Worm (Caenorhabditis elegans) whole organism, L2 larva: ENCODE results near the gene W04H10.6.

ENCODE experiments used
- C34F6.9 ChIP-seq: fragments of 150-350 bp; optimal IDR thresholded peaks from 2 replicates; lab custom pipeline; 2014; ENCODE audit warnings: missing biosample characterization, missing genetic modification characterization
- F13H6.1 ChIP-seq: sonication (generic microtip); optimal IDR thresholded peaks from 2 replicates; lab custom pipeline; 2016; ENCODE audit warnings: missing genetic modification characterization, missing compliant biosample characterization
- ZK546.5 ChIP-seq: sonication (generic microtip); optimal IDR thresholded peaks from 2 replicates; lab custom pipeline; 2017; ENCODE audit warnings: missing biosample characterization, missing genetic modification characterization
- alr-1 ChIP-seq: fragments of 150-350 bp; optimal IDR thresholded peaks from 2 replicates; lab custom pipeline; 2014; ENCODE audit warnings: missing biosample characterization, missing genetic modification characterization
- dmd-4 ChIP-seq: sonication (generic microtip); optimal IDR thresholded peaks from 2 replicates; lab custom pipeline; 2017; ENCODE audit warnings: missing biosample characterization, missing genetic modification characterization
- elt-1 ChIP-seq: fragments of 150-350 bp; optimal IDR thresholded peaks from 2 replicates; lab custom pipeline; 2014; ENCODE audit warnings: missing biosample characterization, missing genetic modification characterization
- lin-11 ChIP-seq: fragments of 150-350 bp; sonication (generic microtip); optimal IDR thresholded peaks from 2 replicates; lab custom pipeline; 2014; ENCODE audit warnings: missing biosample characterization, missing genetic modification characterization, inconsistent platforms, mixed read lengths
- lin-13 ChIP-seq: fragments of 150-350 bp; optimal IDR thresholded peaks from 2 replicates; lab custom pipeline; 2014; ENCODE audit warnings: missing biosample characterization, missing genetic modification reagents, missing genetic modification characterization
- mbf-1 ChIP-seq: sonication (generic microtip); optimal IDR thresholded peaks from 2 replicates; lab custom pipeline; 2017; ENCODE audit warnings: missing biosample characterization, missing genetic modification characterization
- nhr-10 ChIP-seq: sonication (generic microtip); optimal IDR thresholded peaks from 2 replicates; lab custom pipeline; 2017; ENCODE audit warnings: missing biosample characterization, missing genetic modification characterization
- nhr-11 ChIP-seq: fragments of 150-350 bp; optimal IDR thresholded peaks from 2 replicates; lab custom pipeline; 2014; ENCODE audit warnings: missing biosample characterization, missing genetic modification characterization
- nhr-12 ChIP-seq: fragments of 150-350 bp; optimal IDR thresholded peaks from 2 replicates; lab custom pipeline; 2014; ENCODE audit warnings: missing biosample characterization, missing genetic modification characterization
- nhr-23 ChIP-seq: fragments of 150-350 bp; optimal IDR thresholded peaks from 2 replicates; lab custom pipeline; 2014; ENCODE audit warnings: missing biosample characterization, missing genetic modification reagents, missing genetic modification characterization
- nhr-6 ChIP-seq: fragments of 150-350 bp; optimal IDR thresholded peaks from 2 replicates; lab custom pipeline; 2014; ENCODE audit warnings: missing biosample characterization, missing genetic modification characterization
- peb-1 ChIP-seq: fragments of 150-350 bp; optimal IDR thresholded peaks from 2 replicates; lab custom pipeline; 2014; ENCODE audit warnings: missing biosample characterization, missing genetic modification characterization
- sem-4 ChIP-seq: fragments of 150-350 bp; optimal IDR thresholded peaks from 2 replicates; lab custom pipeline; 2014; ENCODE audit warnings: missing biosample characterization, missing genetic modification reagents, missing genetic modification characterization
- skn-1 ChIP-seq: sonication (generic microtip); optimal IDR thresholded peaks from 2 replicates; lab custom pipeline; 2017; ENCODE audit warnings: missing biosample characterization, missing genetic modification characterization
- sma-3 ChIP-seq: sonication (generic microtip); optimal IDR thresholded peaks from 2 replicates; lab custom pipeline; 2016; ENCODE audit warnings: missing genetic modification reagents, missing genetic modification characterization, missing compliant biosample characterization
- snpc-4 ChIP-seq: fragments of 150-350 bp; optimal IDR thresholded peaks from 2 replicates; lab custom pipeline; 2014; ENCODE audit warnings: missing biosample characterization, missing genetic modification characterization
- unc-55 ChIP-seq: fragments of 150-350 bp; sonication (generic microtip); optimal IDR thresholded peaks from 3 replicates; lab custom pipeline; 2014; ENCODE audit warnings: missing biosample characterization, missing genetic modification reagents, missing genetic modification characterization
- unc-62 ChIP-seq: fragments of 150-350 bp; optimal IDR thresholded peaks from 2 replicates; lab custom pipeline; 2014; ENCODE audit warnings: missing biosample characterization, missing genetic modification reagents, missing genetic modification characterization
- ztf-1 ChIP-seq: fragments of 200-800 bp; sonication (Bioruptor generic); conservative IDR thresholded peaks from 2 replicates; pipeline ENCODE4 v1.3.6; 2022; ENCODE audit warnings: missing genetic modification characterization, missing compliant biosample characterization
- ztf-11 ChIP-seq: sonication (generic microtip); optimal IDR thresholded peaks from 2 replicates; lab custom pipeline; 2017; ENCODE audit warnings: missing biosample characterization, missing genetic modification characterization

W04H10.6 gene

DNA sequence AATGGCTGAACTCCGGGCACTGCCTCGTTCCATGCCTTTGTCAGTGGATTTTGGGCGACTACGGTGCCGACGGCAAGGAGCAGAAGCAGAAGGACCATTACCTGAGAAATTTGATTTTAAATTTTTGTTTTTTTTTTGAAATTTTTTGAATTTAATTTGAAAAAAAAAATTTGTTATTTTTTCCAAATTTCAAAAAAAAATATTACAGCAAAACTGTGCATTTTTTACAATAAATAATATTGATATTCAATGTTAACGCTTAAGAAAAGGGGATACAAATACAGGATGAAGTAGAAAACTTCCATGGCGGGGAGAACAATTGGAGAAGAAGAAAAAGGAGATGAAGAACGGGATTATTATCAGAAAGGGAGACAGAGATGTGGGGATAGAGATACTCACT lies 36.2 kb downstream of the W04H10.6 start, which contains the start of gene mlt-8:
Gene mlt-8 (minus strand): TSS at position 101 of the 400 bp plus-strand sequence.
- TF ChIP-seq unc-55 (GFP tag; lab: Kevin White, UChicago) (no peak), unc-62 (GFP tag; lab: Kevin White, UChicago) (no peak), lin-11 (no peak), skn-1 (no peak), nhr-11 (tag; lab: Kevin White, UChicago) (no peak), nhr-6 (no peak), nhr-23 (tag; lab: Kevin White, UChicago) (no peak), C34F6.9 (no peak), ztf-1 (GFP tag; lab: Robert Waterston, UW) (no peak), nhr-10 (no peak)

DNA sequence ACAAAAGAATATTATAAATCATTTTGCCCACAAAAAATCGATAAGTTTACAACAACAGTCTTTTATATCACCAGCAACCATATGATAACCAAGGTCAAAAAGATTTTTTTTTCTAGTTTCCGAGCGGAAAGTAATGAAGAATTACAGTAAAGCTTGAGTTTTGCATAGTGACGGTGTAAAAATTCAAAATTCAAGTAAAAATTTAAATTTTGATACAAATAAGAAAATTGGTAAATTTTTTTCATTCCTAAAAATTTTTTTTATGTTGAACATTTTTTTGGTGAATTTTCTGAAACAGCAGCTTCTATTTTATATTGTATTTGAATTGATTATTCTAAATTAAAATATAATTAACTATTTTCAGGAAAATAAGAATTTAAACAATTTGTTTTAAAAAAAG lies 39.5 kb downstream of the W04H10.6 start, which contains the start of gene W08F4.5:
Gene W08F4.5 (minus strand): TSS at position 101 of the 400 bp plus-strand sequence.
- TF ChIP-seq unc-55 (GFP tag; lab: Kevin White, UChicago) = no peak
- TF ChIP-seq elt-1 (tag; lab: Kevin White, UChicago) = no peak
- no peak for TF ChIP-seq snpc-4
- TF ChIP-seq skn-1 = no peak
- TF ChIP-seq dmd-4 (tag; lab: Kevin White, UChicago) = no peak
- no peak for TF ChIP-seq sem-4 (tag; lab: Kevin White, UChicago)
- TF ChIP-seq mbf-1 = no peak
- TF ChIP-seq ztf-11 (tag; lab: Kevin White, UChicago) = no peak
- no peak for TF ChIP-seq sma-3 (GFP tag; lab: Kevin White, UChicago)
- TF ChIP-seq peb-1 = no peak
- TF ChIP-seq ZK546.5 (tag; lab: Kevin White, UChicago) = no peak
- no peak for TF ChIP-seq unc-62 (GFP tag; lab: Kevin White, UChicago)
- TF ChIP-seq lin-13 = no peak
- no peak for TF ChIP-seq nhr-12
- TF ChIP-seq F13H6.1 (tag; lab: Kevin White, UChicago) = no peak
- TF ChIP-seq alr-1 (tag; lab: Kevin White, UChicago) = no peak
